Fruit fly (Drosophila melanogaster) whole organism, wandering third instar larva: Measurements from ENCODE around the gene EMC4.
A peak's percentile ranks its signal among the peaks of the same experiment; 100 is the strongest.

Experiments
- CG32264 ChIP-seq: fragments of 200-800 bp; sonication (Bioruptor generic); optimal IDR thresholded peaks from 2 replicates; lab custom pipeline; 2016; ENCODE audit warnings: missing biosample characterization, missing genetic modification characterization
- CG9705 ChIP-seq: fragments of 200-800 bp; sonication (Bioruptor generic); optimal IDR thresholded peaks from 2 replicates; lab custom pipeline; 2018; ENCODE audit warnings: missing biosample characterization, mild to moderate bottlenecking, missing genetic modification characterization
- CrebA ChIP-seq: fragments of 200-800 bp; sonication (Bioruptor generic); optimal IDR thresholded peaks from 2 replicates; lab custom pipeline; 2016; ENCODE audit warnings: missing biosample characterization, mild to moderate bottlenecking, missing genetic modification characterization, borderline replicate concordance
- Dfd ChIP-seq: fragments of >200 bp; optimal IDR thresholded peaks from 2 replicates; lab custom pipeline; 2017; ENCODE audit warnings: missing biosample characterization, missing genetic modification characterization
- Dif ChIP-seq: fragments of 200-275, 200-300 bp; sonication (Bioruptor generic); optimal IDR thresholded peaks from 2 replicates; lab custom pipeline; 2018; ENCODE audit warnings: missing biosample characterization, missing genetic modification characterization; ENCODE audit not compliant: partially characterized antibody
- GATAd ChIP-seq: sonication (Bioruptor generic); optimal IDR thresholded peaks from 2 replicates; lab custom pipeline; 2016; ENCODE audit warnings: missing biosample characterization, missing genetic modification characterization
- HLH106 ChIP-seq: fragments of 200-800 bp; optimal IDR thresholded peaks from 3 replicates; lab custom pipeline; 2019; ENCODE audit warnings: missing biosample characterization, mild to moderate bottlenecking, missing genetic modification characterization, moderate library complexity
- Hr78 ChIP-seq: fragments of >200 bp; optimal IDR thresholded peaks from 2 replicates; lab custom pipeline; 2017; ENCODE audit warnings: missing biosample characterization, missing genetic modification characterization
- Hr83 ChIP-seq: fragments of 200-300 bp; sonication (Bioruptor generic); optimal IDR thresholded peaks from 2 replicates; lab custom pipeline; 2016; ENCODE audit warnings: missing biosample characterization, mild to moderate bottlenecking, missing genetic modification characterization, moderate library complexity; ENCODE audit not compliant: poor library complexity, severe bottlenecking
- Jra ChIP-seq: sonication (Bioruptor generic); optimal IDR thresholded peaks from 2 replicates; lab custom pipeline; 2016; ENCODE audit warnings: missing biosample characterization, missing genetic modification characterization
- Mio ChIP-seq: sonication (Bioruptor generic); optimal IDR thresholded peaks from 2 replicates; lab custom pipeline; 2016; ENCODE audit warnings: missing biosample characterization, missing genetic modification characterization
- Myc ChIP-seq: fragments of >200 bp; optimal IDR thresholded peaks from 2 replicates; lab custom pipeline; 2017
- N ChIP-seq: fragments of >200 bp; optimal IDR thresholded peaks from 2 replicates; lab custom pipeline; 2018; ENCODE audit warnings: missing biosample characterization, missing external identifiers, missing genetic modification characterization
- OdsH ChIP-seq: fragments of 200-800 bp; sonication (Bioruptor generic); optimal IDR thresholded peaks from 2 replicates; lab custom pipeline; 2016; ENCODE audit warnings: missing biosample characterization, mild to moderate bottlenecking, missing genetic modification characterization
- Sp1 ChIP-seq: fragments of 200-800 bp; sonication (Bioruptor generic); optimal IDR thresholded peaks from 3 replicates; lab custom pipeline; 2019; ENCODE audit warnings: missing biosample characterization, mild to moderate bottlenecking, missing genetic modification characterization, moderate library complexity
- Vsx2 ChIP-seq: fragments of 200-300, 225-300 bp; sonication (Bioruptor generic); optimal IDR thresholded peaks from 2 replicates; lab custom pipeline; 2018; ENCODE audit warnings: missing biosample characterization, missing genetic modification characterization; ENCODE audit not compliant: partially characterized antibody
- br ChIP-seq: fragments of 200-800 bp; sonication (Bioruptor generic); optimal IDR thresholded peaks from 2 replicates; lab custom pipeline; 2016; ENCODE audit warnings: missing biosample characterization, missing genetic modification characterization
- brk ChIP-seq: fragments of 200-800 bp; sonication (Bioruptor generic); optimal IDR thresholded peaks from 2 replicates; lab custom pipeline; 2016; ENCODE audit warnings: missing biosample characterization, mild to moderate bottlenecking, missing genetic modification characterization
- dl ChIP-seq, 2 experiments: fragments of 175-275, 200-275 bp in 1 of 2; fragments of 200-275 bp in 1 of 2; sonication (Bioruptor generic); optimal IDR thresholded peaks; lab custom pipeline; 2018; ENCODE audit warnings: mild to moderate bottlenecking in 2 of 2, missing biosample characterization in 2 of 2, missing genetic modification characterization in 2 of 2, moderate library complexity in 2 of 2; ENCODE audit not compliant: partially characterized antibody in 2 of 2, insufficient read depth in 1 of 2
- dmrt93B ChIP-seq: fragments of 200-800 bp; sonication (Bioruptor generic); optimal IDR thresholded peaks from 2 replicates; lab custom pipeline; 2018; ENCODE audit warnings: missing biosample characterization, mild to moderate bottlenecking, missing genetic modification characterization
- ey ChIP-seq: fragments of 200-800 bp; sonication (Bioruptor generic); optimal IDR thresholded peaks from 2 replicates; lab custom pipeline; 2016; ENCODE audit warnings: missing biosample characterization, missing genetic modification characterization
- h ChIP-seq: fragments of 200-800 bp; sonication (Bioruptor generic); optimal IDR thresholded peaks from 3 replicates; lab custom pipeline; 2016; ENCODE audit warnings: missing biosample characterization, mild to moderate bottlenecking, missing genetic modification characterization
- jim ChIP-seq: fragments of 175-275, 200-325 bp; sonication (Bioruptor generic); optimal IDR thresholded peaks from 2 replicates; lab custom pipeline; 2016; ENCODE audit warnings: missing biosample characterization, mild to moderate bottlenecking, missing genetic modification characterization
- lola ChIP-seq: fragments of >200 bp; optimal IDR thresholded peaks from 2 replicates; lab custom pipeline; 2017; ENCODE audit warnings: missing biosample characterization, missing genetic modification characterization
- pan ChIP-seq: fragments of >200 bp; optimal IDR thresholded peaks from 2 replicates; lab custom pipeline; 2017
- psq ChIP-seq: fragments of 200-800 bp; sonication (Bioruptor generic); optimal IDR thresholded peaks from 3 replicates; lab custom pipeline; 2017; ENCODE audit warnings: missing biosample characterization, mild to moderate bottlenecking, missing genetic modification characterization, moderate library complexity
- rgr ChIP-seq: fragments of 200-800 bp; sonication (Bioruptor generic); optimal IDR thresholded peaks from 3 replicates; lab custom pipeline; 2016; ENCODE audit warnings: missing biosample characterization, mild to moderate bottlenecking, missing genetic modification characterization
- sage ChIP-seq: fragments of 200-800 bp; sonication (Bioruptor generic); optimal IDR thresholded peaks from 2 replicates; lab custom pipeline; 2016; ENCODE audit warnings: missing biosample characterization, mild to moderate bottlenecking, missing genetic modification characterization
- sv ChIP-seq: fragments of 200-800 bp; sonication (Bioruptor generic); optimal IDR thresholded peaks from 3 replicates; lab custom pipeline; 2016; ENCODE audit warnings: missing biosample characterization, missing genetic modification characterization
- tai ChIP-seq: sonication (Bioruptor generic); optimal IDR thresholded peaks from 2 replicates; lab custom pipeline; 2016; ENCODE audit warnings: missing biosample characterization, missing genetic modification characterization
- usp ChIP-seq: fragments of >200 bp; optimal IDR thresholded peaks from 2 replicates; lab custom pipeline; 2017; ENCODE audit warnings: missing biosample characterization, missing genetic modification characterization
- woc ChIP-seq: sonication (Bioruptor generic); optimal IDR thresholded peaks from 2 replicates; lab custom pipeline; 2016; ENCODE audit warnings: missing biosample characterization, mild to moderate bottlenecking, missing genetic modification characterization

Gene EMC4

dm6 chr3L:22884481-22884880 lies 16.4 kb upstream of the EMC4 start:
- TF ChIP-seq br (GFP tag; lab: Kevin White, UChicago) (no peak), Sp1 (no peak), pan (lab: Kevin White, UChicago) (no peak), Dfd (GFP tag; lab: Kevin White, UChicago) (peak; percentile 39), sage (GFP tag; lab: Kevin White, UChicago) (no peak)

dm6 chr3L:22883649-22884048 lies 15.6 kb upstream of the EMC4 start:
- TF ChIP-seq rgr = no peak
- no peak for TF ChIP-seq Hr78 (GFP tag; lab: Kevin White, UChicago)
- TF ChIP-seq ey (GFP tag; lab: Kevin White, UChicago) = no peak
- no peak for TF ChIP-seq dmrt93B (GFP tag; lab: Kevin White, UChicago)
- no peak for TF ChIP-seq sv (GFP tag; lab: Kevin White, UChicago)
- no peak for TF ChIP-seq GATAd (GFP tag; lab: Kevin White, UChicago)
- TF ChIP-seq lola (GFP tag; lab: Kevin White, UChicago) = no peak
- TF ChIP-seq Mio (GFP tag; lab: Kevin White, UChicago) = no peak
- no peak for TF ChIP-seq psq (GFP tag; lab: Kevin White, UChicago)
- TF ChIP-seq CG32264 (GFP tag; lab: Kevin White, UChicago) = no peak
- no peak for TF ChIP-seq N (GFP tag; lab: Kevin White, UChicago)
- no peak for TF ChIP-seq CrebA (GFP tag; lab: Kevin White, UChicago)
- no peak for TF ChIP-seq woc (GFP tag; lab: Kevin White, UChicago)
- TF ChIP-seq usp = no peak
- no peak for TF ChIP-seq Dif (GFP tag; lab: Kevin White, UChicago)
- TF ChIP-seq br (GFP tag; lab: Kevin White, UChicago) = no peak
- TF ChIP-seq OdsH = no peak

- no peak for TF ChIP-seq Sp1
- no peak for TF ChIP-seq pan (lab: Kevin White, UChicago)
- no peak for TF ChIP-seq brk (GFP tag; lab: Kevin White, UChicago)
- TF ChIP-seq dmrt93B (GFP tag; lab: Kevin White, UChicago) = no peak
- TF ChIP-seq jim = no peak
- TF ChIP-seq woc (GFP tag; lab: Kevin White, UChicago) = no peak
- no peak for TF ChIP-seq Myc (lab: Kevin White, UChicago)
- TF ChIP-seq Hr78 (GFP tag; lab: Kevin White, UChicago) = no peak
- no peak for TF ChIP-seq Vsx2 (GFP tag; lab: Kevin White, UChicago)
- no peak for TF ChIP-seq Hr83
Observed at dm6 chr3L:22880914-22881313, 12.9 kb upstream of the EMC4 start, which contains the start of gene slif. TSS of gene slif (plus strand) at chr3L:22881045.

dm6 chr3L:22879344-22879723 lies 11.3 kb upstream of the EMC4 start:
- TF ChIP-seq rgr = no peak
- no peak for TF ChIP-seq lola (GFP tag; lab: Kevin White, UChicago)
- no peak for TF ChIP-seq Myc (lab: Kevin White, UChicago)
- no peak for TF ChIP-seq sage (GFP tag; lab: Kevin White, UChicago)
- TF ChIP-seq Mio (GFP tag; lab: Kevin White, UChicago) = no peak
- TF ChIP-seq CG9705 (GFP tag; lab: Kevin White, UChicago) = no peak
- no peak for TF ChIP-seq Jra (GFP tag; lab: Kevin White, UChicago)
- no peak for TF ChIP-seq HLH106 (tag; lab: Kevin White, UChicago)
- TF ChIP-seq CrebA (GFP tag; lab: Kevin White, UChicago) = no peak
- no peak for TF ChIP-seq dl (GFP tag; optimal IDR thresholded peaks at IDR 0.05; lab: Kevin White, UChicago; ENCODE audit: insufficient read depth in 1 of 2, partially characterized antibody in 2 of 2)
- TF ChIP-seq br (GFP tag; lab: Kevin White, UChicago) = no peak
- TF ChIP-seq h (GFP tag; lab: Kevin White, UChicago) = no peak
- no peak for TF ChIP-seq sv (GFP tag; lab: Kevin White, UChicago)
- TF ChIP-seq tai = no peak
- no peak for TF ChIP-seq Dfd (GFP tag; lab: Kevin White, UChicago)
- TF ChIP-seq Sp1 = no peak
- no peak for TF ChIP-seq jim
- TF ChIP-seq GATAd (GFP tag; lab: Kevin White, UChicago) = no peak
